Fruit fly (Drosophila melanogaster) whole organism, embryonic: ENCODE measurements around the gene CG10317.

Experiments
- Aef1 ChIP-seq: fragments of 200-800 bp; sonication (Bioruptor generic); IDR thresholded peaks from 3 replicates; pipeline ENCODE4 v1.3.6; 2022; ENCODE audit warnings: missing biosample characterization, missing genetic modification characterization
- Asciz ChIP-seq: fragments of 200-800 bp; sonication (Bioruptor generic); optimal IDR thresholded peaks from 2 replicates; lab custom pipeline; 2017; ENCODE audit warnings: missing biosample characterization, mild to moderate bottlenecking, missing genetic modification characterization, missing genetic modification reagents
- Awh ChIP-seq: fragments of 200-800 bp; sonication (Bioruptor generic); IDR thresholded peaks from 2 replicates; pipeline ENCODE4, ENCODE4 v1.3.6; 2022; ENCODE audit warnings: missing biosample characterization, missing genetic modification characterization
- CG10274 ChIP-seq: fragments of 200-800 bp; sonication (Bioruptor generic); optimal IDR thresholded peaks from 3 replicates; lab custom pipeline; 2017; ENCODE audit warnings: missing biosample characterization, mild to moderate bottlenecking, missing genetic modification characterization
- CG10321 ChIP-seq: fragments of 200-800 bp; sonication (Bioruptor generic); IDR thresholded peaks from 2 replicates; pipeline ENCODE4 v1.3.6; 2022; ENCODE audit warnings: missing biosample characterization, missing genetic modification characterization
- CG10959 ChIP-seq: fragments of 200-800 bp; sonication (Bioruptor generic); IDR thresholded peaks from 2 replicates; pipeline ENCODE4 v1.3.6; 2022; ENCODE audit warnings: missing biosample characterization, missing genetic modification characterization
- CG11085 ChIP-seq: fragments of 200-800 bp; sonication (Bioruptor generic); IDR thresholded peaks from 2 replicates; pipeline ENCODE4 v1.3.6; 2022; ENCODE audit warnings: missing biosample characterization, missing genetic modification characterization
- CG12744 ChIP-seq: fragments of 200-800 bp; sonication (Bioruptor generic); optimal IDR thresholded peaks from 2 replicates; lab custom pipeline; 2016; ENCODE audit warnings: missing biosample characterization, missing genetic modification characterization
- CG13287 ChIP-seq: fragments of 200-800 bp; sonication (Bioruptor generic); IDR thresholded peaks from 2 replicates; pipeline ENCODE4 v1.3.6; 2022; ENCODE audit warnings: missing biosample characterization, missing genetic modification characterization; ENCODE audit not compliant: partially characterized antibody
- CG14860 ChIP-seq: fragments of 200-800 bp; sonication (Bioruptor generic); IDR thresholded peaks from 3 replicates; pipeline ENCODE4 v1.3.6; 2022; ENCODE audit warnings: missing biosample characterization, missing genetic modification characterization; ENCODE audit not compliant: partially characterized antibody
- CG15514 ChIP-seq: fragments of 200-800 bp; sonication (Bioruptor generic); optimal IDR thresholded peaks from 3 replicates; lab custom pipeline; 2017; ENCODE audit warnings: missing biosample characterization, missing genetic modification characterization, mild to moderate bottlenecking, moderate library complexity, missing genetic modification reagents
- CG15696 ChIP-seq: fragments of 200-800 bp; sonication (Bioruptor generic); optimal IDR thresholded peaks from 2 replicates; lab custom pipeline; 2019; ENCODE audit warnings: missing biosample characterization, mild to moderate bottlenecking, missing genetic modification characterization, moderate library complexity
- CG1647 ChIP-seq: fragments of 200-800 bp; sonication (Bioruptor generic); optimal IDR thresholded peaks from 3 replicates; lab custom pipeline; 2016; ENCODE audit warnings: missing biosample characterization, missing genetic modification characterization
- CG16815 ChIP-seq: fragments of 200-800 bp; sonication (Bioruptor generic); optimal IDR thresholded peaks from 3 replicates; lab custom pipeline; 2017; ENCODE audit warnings: missing biosample characterization, mild to moderate bottlenecking, missing genetic modification characterization
- CG1792 ChIP-seq: fragments of 200-800 bp; sonication (Bioruptor generic); optimal IDR thresholded peaks from 2 replicates; lab custom pipeline; 2016; ENCODE audit warnings: missing biosample characterization, missing genetic modification characterization
- CG3163 ChIP-seq: fragments of 200-800 bp; sonication (Bioruptor generic); optimal IDR thresholded peaks from 3 replicates; lab custom pipeline; 2016; ENCODE audit warnings: missing biosample characterization, missing genetic modification characterization
- CG34376 ChIP-seq: fragments of 200-800 bp; sonication (Bioruptor generic); optimal IDR thresholded peaks from 2 replicates; lab custom pipeline; 2018; ENCODE audit warnings: missing biosample characterization, mild to moderate bottlenecking, missing genetic modification characterization
- CG3847 ChIP-seq: fragments of 200-800 bp; sonication (Bioruptor generic); IDR thresholded peaks from 2 replicates; pipeline ENCODE4 v1.3.6; 2022; ENCODE audit warnings: missing biosample characterization, missing genetic modification characterization
- CG4854 ChIP-seq: fragments of 200-800 bp; sonication (Bioruptor generic); optimal IDR thresholded peaks from 2 replicates; lab custom pipeline; 2016; ENCODE audit warnings: missing biosample characterization, missing genetic modification characterization, inconsistent platforms
- CG5245 ChIP-seq: fragments of 200-800 bp; sonication (Bioruptor generic); optimal IDR thresholded peaks from 3 replicates; lab custom pipeline; 2016; ENCODE audit warnings: missing biosample characterization, missing genetic modification characterization
- CG6689 ChIP-seq: fragments of 200-800 bp; sonication (Bioruptor generic); IDR thresholded peaks from 2 replicates; pipeline ENCODE4 v1.3.6; 2022; ENCODE audit warnings: missing biosample characterization, missing genetic modification characterization
- CG7839 ChIP-seq: fragments of 200-800 bp; sonication (Bioruptor generic); optimal IDR thresholded peaks from 3 replicates; lab custom pipeline; 2018; ENCODE audit warnings: missing biosample characterization, mild to moderate bottlenecking, missing genetic modification characterization, moderate library complexity
- CG8281 ChIP-seq: fragments of 200-800 bp; sonication (Bioruptor generic); optimal IDR thresholded peaks from 2 replicates; lab custom pipeline; 2018; ENCODE audit warnings: missing biosample characterization, mild to moderate bottlenecking, missing genetic modification characterization, moderate library complexity
- CG8765 ChIP-seq: fragments of 200-800 bp; sonication (Bioruptor generic); IDR thresholded peaks from 2 replicates; pipeline ENCODE4 v1.3.6; 2022; ENCODE audit warnings: missing biosample characterization, missing genetic modification characterization
- CHES-1-like ChIP-seq: fragments of 200-800 bp; sonication (Bioruptor generic); optimal IDR thresholded peaks from 2 replicates; lab custom pipeline; 2016; ENCODE audit warnings: missing biosample characterization, missing genetic modification characterization
- Chrac-16 ChIP-seq: fragments of 200-800 bp; sonication (Bioruptor generic); optimal IDR thresholded peaks from 3 replicates; lab custom pipeline; 2016; ENCODE audit warnings: missing biosample characterization, missing genetic modification characterization
- D19A ChIP-seq: fragments of 200-800 bp; optimal IDR thresholded peaks from 3 replicates; lab custom pipeline; 2019; ENCODE audit warnings: missing biosample characterization, mild to moderate bottlenecking, missing genetic modification characterization, moderate library complexity
- Hey ChIP-seq: fragments of 200-800 bp; sonication (Bioruptor generic); optimal IDR thresholded peaks from 3 replicates; lab custom pipeline; 2018; ENCODE audit warnings: missing biosample characterization, mild to moderate bottlenecking, missing genetic modification characterization
- HmgD ChIP-seq: fragments of 200-800 bp; sonication (Bioruptor generic); optimal IDR thresholded peaks from 3 replicates; lab custom pipeline; 2016; ENCODE audit warnings: missing biosample characterization, missing genetic modification characterization
- Taf1 ChIP-seq: fragments of 200-800 bp; sonication (Bioruptor generic); IDR thresholded peaks from 2 replicates; pipeline ENCODE4 v1.3.6; 2022; ENCODE audit warnings: missing biosample characterization, missing genetic modification characterization
- Xbp1 ChIP-seq: fragments of 200-800 bp; sonication (Bioruptor generic); optimal IDR thresholded peaks from 3 replicates; lab custom pipeline; 2016; ENCODE audit warnings: missing biosample characterization, mild to moderate bottlenecking, missing genetic modification characterization
- ci ChIP-seq: fragments of 200-800 bp; sonication (Bioruptor generic); IDR thresholded peaks from 3 replicates; pipeline ENCODE4 v1.3.6; 2022; ENCODE audit warnings: missing biosample characterization, missing genetic modification characterization
- crol ChIP-seq: fragments of 200-800 bp; sonication (Bioruptor generic); IDR thresholded peaks from 2 replicates; pipeline ENCODE4 v1.3.6; 2022; ENCODE audit warnings: missing biosample characterization, missing genetic modification characterization
- cwo ChIP-seq: fragments of 200-800 bp; sonication (Bioruptor generic); optimal IDR thresholded peaks from 3 replicates; lab custom pipeline; 2017; ENCODE audit warnings: missing biosample characterization, missing genetic modification characterization, mild to moderate bottlenecking, moderate library complexity, missing genetic modification reagents
- esg ChIP-seq: fragments of 200-800 bp; sonication (Bioruptor generic); conservative IDR thresholded peaks from 2 replicates; pipeline ENCODE4 v1.3.6; 2022; ENCODE audit warnings: missing biosample characterization, missing genetic modification characterization
- exex ChIP-seq: fragments of 200-800 bp; sonication (Bioruptor generic); optimal IDR thresholded peaks from 4 replicates; lab custom pipeline; 2018; ENCODE audit warnings: missing biosample characterization, mild to moderate bottlenecking, missing genetic modification characterization, moderate library complexity
- gem ChIP-seq: fragments of 200-800 bp; sonication (Bioruptor generic); optimal IDR thresholded peaks from 2 replicates; lab custom pipeline; 2019; ENCODE audit warnings: missing biosample characterization, mild to moderate bottlenecking, missing genetic modification characterization, moderate library complexity
- gfzf ChIP-seq: fragments of 200-800 bp; sonication (Bioruptor generic); optimal IDR thresholded peaks from 2 replicates; lab custom pipeline; 2016; ENCODE audit warnings: missing biosample characterization, mild to moderate bottlenecking, missing genetic modification characterization, moderate library complexity
- klu ChIP-seq: fragments of 200-800 bp; sonication (Bioruptor generic); IDR thresholded peaks from 2 replicates; pipeline ENCODE4 v1.3.6; 2022; ENCODE audit warnings: missing biosample characterization, missing genetic modification characterization
- knrl ChIP-seq: fragments of 200-800 bp; sonication (Bioruptor generic); IDR thresholded peaks from 3 replicates; pipeline ENCODE4 v1.3.6; 2022; ENCODE audit warnings: missing biosample characterization, missing genetic modification characterization; ENCODE audit not compliant: partially characterized antibody
- lov ChIP-seq, 2 experiments: fragments of 200-800 bp in 1 of 2; fragments of >200 bp in 1 of 2; sonication (Bioruptor generic) in 1 of 2; IDR thresholded peaks in 1 of 2; optimal IDR thresholded peaks in 1 of 2; 2 replicates in 1 of 2; 3 replicates in 1 of 2; pipeline versions ENCODE4 v1.3.6 to Lab custom; 2017 to 2022; ENCODE audit warnings: missing biosample characterization in 1 of 2, missing genetic modification characterization in 1 of 2
- mirr ChIP-seq: fragments of 200-800 bp; sonication (Bioruptor generic); optimal IDR thresholded peaks from 3 replicates; lab custom pipeline; 2018; ENCODE audit warnings: missing biosample characterization, mild to moderate bottlenecking, missing genetic modification characterization
- oc ChIP-seq: fragments of 200-800 bp; sonication (Bioruptor generic); optimal IDR thresholded peaks from 2 replicates; lab custom pipeline; 2018; ENCODE audit warnings: missing biosample characterization, mild to moderate bottlenecking, missing genetic modification characterization, moderate library complexity
- pb ChIP-seq: fragments of 200-800 bp; sonication (Bioruptor generic); optimal IDR thresholded peaks from 3 replicates; lab custom pipeline; 2016; ENCODE audit warnings: missing biosample characterization, missing genetic modification characterization
- pum ChIP-seq: fragments of 200-800 bp; sonication (Bioruptor generic); optimal IDR thresholded peaks from 2 replicates; lab custom pipeline; 2016; ENCODE audit warnings: missing biosample characterization, missing genetic modification characterization
- shn ChIP-seq: fragments of 200-800 bp; sonication (Bioruptor generic); optimal IDR thresholded peaks from 3 replicates; lab custom pipeline; 2016; ENCODE audit warnings: missing biosample characterization, missing genetic modification characterization
- tio ChIP-seq: fragments of 200-800 bp; sonication (Bioruptor generic); optimal IDR thresholded peaks from 2 replicates; lab custom pipeline; 2017; ENCODE audit warnings: missing biosample characterization, missing genetic modification characterization, inconsistent platforms
- tup ChIP-seq: fragments of 200-800 bp; sonication (Bioruptor generic); optimal IDR thresholded peaks from 2 replicates; lab custom pipeline; 2016; ENCODE audit warnings: missing biosample characterization, mild to moderate bottlenecking, missing genetic modification characterization, moderate library complexity
- twi ChIP-seq: fragments of 200-800 bp; optimal IDR thresholded peaks from 2 replicates; lab custom pipeline; 2019; ENCODE audit warnings: missing biosample characterization, mild to moderate bottlenecking, missing genetic modification characterization, moderate library complexity

CG10317 gene

dm6 chr3R:16331809-16332343 is 38.5 kb downstream of the CG10317 start (continued):
- TF ChIP-seq CG16815 (peak; percentile 24), tio (GFP tag; lab: Kevin White, UChicago) (peak; percentile 64), CG4854 (GFP tag; lab: Kevin White, UChicago) (peak; percentile 21), esg (GFP tag; lab: Robert Waterston, UW) (no peak), CHES-1-like (GFP tag; lab: Kevin White, UChicago) (peak; percentile 74), CG15514 (GFP tag; lab: Kevin White, UChicago) (peak; percentile 39), Xbp1 (GFP tag; lab: Kevin White, UChicago) (no peak), CG34376 (peak; percentile 18), Aef1 (GFP tag; lab: Robert Waterston, UW) (no peak), gem (tag; lab: Kevin White, UChicago) (peak; percentile 47), crol (GFP tag; lab: Robert Waterston, UW) (peak; percentile 24; the same call in 1 of the 2 replicates), Taf1 (no peak), CG15696 (tag; lab: Kevin White, UChicago) (peak; percentile 51), ci (GFP tag; lab: Robert Waterston, UW) (peak; percentile 80), CG10959 (GFP tag; lab: Robert Waterston, UW) (no peak), Hey (tag; lab: Kevin White, UChicago) (peak; percentile 70), CG1792 (GFP tag; lab: Kevin White, UChicago) (peak; percentile 63), oc (peak; percentile 25), HmgD (GFP tag; lab: Kevin White, UChicago) (no peak), Awh (GFP tag; lab: Robert Waterston, UW) (peak; percentile 84), exex (peak; percentile 52), CG6689 (GFP tag; lab: Robert Waterston, UW) (no peak; the same call in 1 of the 2 replicates), CG3163 (GFP tag; lab: Kevin White, UChicago) (peak; percentile 21), knrl (GFP tag; lab: Robert Waterston, UW) (no peak), lov (optimal IDR thresholded peaks at IDR 0.05; lab: Kevin White, UChicago) (no peak), lov (GFP tag; IDR thresholded peaks at IDR 0.05; lab: Robert Waterston, UW) (peak; percentile 61; the same call in 1 of the 3 replicates), Asciz (peak; percentile 14), shn (GFP tag; lab: Kevin White, UChicago) (peak; percentile 42), CG13287 (no peak), cwo (GFP tag; lab: Kevin White, UChicago) (peak; percentile 22), gfzf (GFP tag; lab: Kevin White, UChicago) (no peak), CG14860 (GFP tag; lab: Robert Waterston, UW) (no peak), CG5245 (no peak), pum (GFP tag; lab: Kevin White, UChicago) (peak; percentile 19), CG8765 (no peak), klu (GFP tag; lab: Robert Waterston, UW) (0 out of 2 replicates have a peak, but pooled peaks have one; percentile 24), mirr (GFP tag; lab: Kevin White, UChicago) (peak; percentile 72), pb (GFP tag; lab: Kevin White, UChicago) (peak; percentile 15), D19A (no peak), CG11085 (no peak; the same call in 1 of the 2 replicates), tup (GFP tag; lab: Kevin White, UChicago) (peak; percentile 44), CG7839 (tag; lab: Kevin White, UChicago) (peak; percentile 22), Chrac-16 (GFP tag; lab: Kevin White, UChicago) (no peak), CG10274 (GFP tag; lab: Kevin White, UChicago) (peak; percentile 42), twi (tag; lab: Kevin White, UChicago) (peak; percentile 35), CG8281 (tag; lab: Kevin White, UChicago) (peak; percentile 39), CG12744 (peak; percentile 50), CG3847 (GFP tag; lab: Robert Waterston, UW) (0 out of 2 replicates have a peak, but pooled peaks have one; percentile 7), CG1647 (GFP tag; lab: Kevin White, UChicago) (no peak), CG10321 (GFP tag; lab: Robert Waterston, UW) (peak; percentile 21; the same call in 1 of the 2 replicates)
